Fruit fly (Drosophila melanogaster): ENCODE results near the gene Ugt301D1.
A peak's percentile ranks its signal among the peaks of the same experiment; 100 is the strongest.

DNA sequence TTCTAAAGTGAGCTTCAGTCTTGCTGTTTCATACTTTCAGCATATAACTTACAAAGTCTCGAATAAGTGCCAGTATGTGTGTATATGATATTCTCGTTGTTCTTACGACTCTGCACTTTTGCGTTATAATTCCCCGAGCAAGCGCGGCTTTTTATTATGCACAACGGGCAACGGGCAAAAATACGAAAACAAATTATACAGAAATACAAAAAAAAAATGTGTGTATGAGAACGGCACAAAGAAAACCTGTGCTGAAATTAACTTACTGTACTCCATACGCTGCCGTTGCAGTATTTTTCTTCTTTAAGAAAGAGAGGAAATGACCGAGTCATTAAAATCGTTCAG lies 30.2 kb upstream of the Ugt301D1 start:
- TF ChIP-seq CG1620 (GFP tag; optimal IDR thresholded peaks at IDR 0.05): no peak
- no peak for TF ChIP-seq Mnt (GFP tag; optimal IDR thresholded peaks at IDR 0.05)
- no peak for TF ChIP-seq Hr96 (GFP tag; optimal IDR thresholded peaks at IDR 0.05)
- no peak for TF ChIP-seq ovo (GFP tag; optimal IDR thresholded peaks at IDR 0.05)
- no peak for TF ChIP-seq CG5204 (GFP tag; optimal IDR thresholded peaks at IDR 0.05)
- no peak for TF ChIP-seq kay (GFP tag; ENCODE audit: borderline replicate concordance)
- no peak for TF ChIP-seq CG14711 (tag; optimal IDR thresholded peaks at IDR 0.05)
- no peak for TF ChIP-seq Crg-1 (GFP tag; optimal IDR thresholded peaks at IDR 0.05)
- TF ChIP-seq CG12768 (GFP tag; optimal IDR thresholded peaks at IDR 0.05): no peak
- TF ChIP-seq CG33017 (tag; optimal IDR thresholded peaks at IDR 0.05): no peak
- no peak for TF ChIP-seq bab1 (GFP tag; optimal IDR thresholded peaks at IDR 0.05)
- TF ChIP-seq CG7101 (tag; optimal IDR thresholded peaks at IDR 0.05): no peak
- peak; percentile 95 for TF ChIP-seq tj (GFP tag; optimal IDR thresholded peaks at IDR 0.05)

Data from whole organism, adult.